Fruit fly (Drosophila melanogaster) whole organism, embryonic: ENCODE measurements around the gene CG2003.
A peak's percentile ranks its signal among the peaks of the same experiment; 100 is the strongest.

ENCODE experiments used
- ATbp ChIP-seq: fragments of 200-800 bp; sonication (Bioruptor generic); optimal IDR thresholded peaks from 2 replicates; lab custom pipeline; 2017; ENCODE audit warnings: missing biosample characterization, mild to moderate bottlenecking, missing genetic modification characterization, missing genetic modification reagents
- Bteb2 ChIP-seq: fragments of 200-800 bp; sonication (Bioruptor generic); optimal IDR thresholded peaks from 2 replicates; lab custom pipeline; 2016; ENCODE audit warnings: missing biosample characterization, missing genetic modification characterization
- CG11085 ChIP-seq: fragments of 200-800 bp; sonication (Bioruptor generic); IDR thresholded peaks from 2 replicates; pipeline ENCODE4 v1.3.6; 2022; ENCODE audit warnings: missing biosample characterization, missing genetic modification characterization
- CG11093 ChIP-seq: fragments of 200-800 bp; sonication (Bioruptor generic); IDR thresholded peaks from 3 replicates; pipeline ENCODE4 v1.3.6; 2022; ENCODE audit warnings: missing biosample characterization, missing genetic modification characterization
- CG11695 ChIP-seq: fragments of 200-800 bp; sonication (Bioruptor generic); IDR thresholded peaks from 3 replicates; pipeline ENCODE4 v1.3.6; 2022; ENCODE audit warnings: missing biosample characterization, missing genetic modification characterization
- CG12071 ChIP-seq: fragments of 200-800 bp; sonication (Bioruptor generic); optimal IDR thresholded peaks from 3 replicates; lab custom pipeline; 2018; ENCODE audit warnings: missing biosample characterization, mild to moderate bottlenecking, missing genetic modification characterization
- CG15269 ChIP-seq: fragments of 200-800 bp; sonication (Bioruptor generic); optimal IDR thresholded peaks from 2 replicates; lab custom pipeline; 2018; ENCODE audit warnings: missing biosample characterization, mild to moderate bottlenecking, missing genetic modification characterization, moderate library complexity
- CG15514 ChIP-seq: fragments of 200-800 bp; sonication (Bioruptor generic); optimal IDR thresholded peaks from 3 replicates; lab custom pipeline; 2017; ENCODE audit warnings: missing biosample characterization, missing genetic modification characterization, mild to moderate bottlenecking, moderate library complexity, missing genetic modification reagents
- CG1603 ChIP-seq: fragments of 200-800 bp; sonication (Bioruptor generic); optimal IDR thresholded peaks from 2 replicates; lab custom pipeline; 2019; ENCODE audit warnings: missing biosample characterization, mild to moderate bottlenecking, missing genetic modification characterization, moderate library complexity
- CG1647 ChIP-seq: fragments of 200-800 bp; sonication (Bioruptor generic); optimal IDR thresholded peaks from 3 replicates; lab custom pipeline; 2016; ENCODE audit warnings: missing biosample characterization, missing genetic modification characterization
- CG16815 ChIP-seq: fragments of 200-800 bp; sonication (Bioruptor generic); optimal IDR thresholded peaks from 3 replicates; lab custom pipeline; 2017; ENCODE audit warnings: missing biosample characterization, mild to moderate bottlenecking, missing genetic modification characterization
- CG17186 ChIP-seq: fragments of 200-800 bp; sonication (Bioruptor generic); optimal IDR thresholded peaks from 3 replicates; lab custom pipeline; 2017; ENCODE audit warnings: missing biosample characterization, missing genetic modification reagents, missing genetic modification characterization
- CG17359 ChIP-seq: fragments of 200-800 bp; sonication (Bioruptor generic); optimal IDR thresholded peaks from 3 replicates; lab custom pipeline; 2018; ENCODE audit warnings: missing biosample characterization, mild to moderate bottlenecking, missing genetic modification characterization, moderate library complexity
- CG18476 ChIP-seq: fragments of 200-800 bp; sonication (Bioruptor generic); optimal IDR thresholded peaks from 2 replicates; lab custom pipeline; 2016; ENCODE audit warnings: missing biosample characterization, mild to moderate bottlenecking, missing genetic modification characterization
- CG18619 ChIP-seq: fragments of 200-800 bp; sonication (Bioruptor generic); optimal IDR thresholded peaks from 3 replicates; lab custom pipeline; 2017; ENCODE audit warnings: missing biosample characterization, mild to moderate bottlenecking, missing genetic modification characterization
- CG31224 ChIP-seq: fragments of 200-800 bp; sonication (Bioruptor generic); IDR thresholded peaks from 2 replicates; pipeline ENCODE4 v1.3.6; 2022; ENCODE audit warnings: missing biosample characterization, missing genetic modification characterization
- CG31388 ChIP-seq: fragments of 200-800 bp; sonication (Bioruptor generic); optimal IDR thresholded peaks from 2 replicates; lab custom pipeline; 2016; ENCODE audit warnings: missing biosample characterization, missing genetic modification characterization
- CG3995 ChIP-seq: fragments of 200-800 bp; sonication (Bioruptor generic); optimal IDR thresholded peaks from 3 replicates; lab custom pipeline; 2016; ENCODE audit warnings: missing biosample characterization, missing genetic modification characterization
- CG4617 ChIP-seq: fragments of 200-800 bp; sonication (Bioruptor generic); optimal IDR thresholded peaks from 3 replicates; lab custom pipeline; 2016; ENCODE audit warnings: missing biosample characterization, missing genetic modification characterization, borderline replicate concordance
- CG4707 ChIP-seq: fragments of 200-800 bp; sonication (Bioruptor generic); optimal IDR thresholded peaks from 2 replicates; lab custom pipeline; 2018; ENCODE audit warnings: missing biosample characterization, mild to moderate bottlenecking, missing genetic modification characterization, moderate library complexity
- CG4820 ChIP-seq: fragments of 200-800 bp; sonication (Bioruptor generic); optimal IDR thresholded peaks from 3 replicates; lab custom pipeline; 2016; ENCODE audit warnings: missing biosample characterization, missing genetic modification characterization
- CG8089 ChIP-seq: fragments of 200-800 bp; sonication (Bioruptor generic); optimal IDR thresholded peaks from 3 replicates; lab custom pipeline; 2016; ENCODE audit warnings: missing biosample characterization, missing genetic modification characterization
- CG8478 ChIP-seq: fragments of >200 bp; optimal IDR thresholded peaks from 2 replicates; lab custom pipeline; 2018
- Dp ChIP-seq: fragments of 200-800 bp; sonication (Bioruptor generic); optimal IDR thresholded peaks from 2 replicates; lab custom pipeline; 2018; ENCODE audit warnings: missing biosample characterization, mild to moderate bottlenecking, missing genetic modification characterization, moderate library complexity
- ERR ChIP-seq: fragments of 200-800 bp; sonication (Bioruptor generic); optimal IDR thresholded peaks from 2 replicates; lab custom pipeline; 2016; ENCODE audit warnings: missing biosample characterization, missing genetic modification characterization
- Fer3 ChIP-seq: fragments of 200-800 bp; sonication (Bioruptor generic); optimal IDR thresholded peaks from 2 replicates; lab custom pipeline; 2018; ENCODE audit warnings: missing biosample characterization, mild to moderate bottlenecking, missing genetic modification characterization, moderate library complexity
- Hr78 ChIP-seq, 2 experiments: fragments of 200-800 bp in 1 of 2; fragments of >200 bp in 1 of 2; sonication (Bioruptor generic) in 1 of 2; optimal IDR thresholded peaks; 2 replicates each; lab custom pipeline; 2017 to 2019; ENCODE audit warnings: missing biosample characterization in 2 of 2, missing genetic modification characterization in 2 of 2, mild to moderate bottlenecking in 1 of 2, moderate library complexity in 1 of 2
- Lpt ChIP-seq: fragments of >200 bp; optimal IDR thresholded peaks from 2 replicates; lab custom pipeline; 2018; ENCODE audit warnings: missing biosample characterization, missing genetic modification characterization
- MESR4 ChIP-seq: fragments of 200-800 bp; sonication (Bioruptor generic); optimal IDR thresholded peaks from 2 replicates; lab custom pipeline; 2018; ENCODE audit warnings: missing biosample characterization, mild to moderate bottlenecking, missing genetic modification characterization, moderate library complexity
- NK7.1 ChIP-seq: fragments of 200-800 bp; sonication (Bioruptor generic); optimal IDR thresholded peaks from 3 replicates; lab custom pipeline; 2016; ENCODE audit warnings: missing biosample characterization, missing genetic modification characterization
- Nf-YB ChIP-seq: fragments of 200-800 bp; sonication (Bioruptor generic); optimal IDR thresholded peaks from 3 replicates; lab custom pipeline; 2019; ENCODE audit warnings: missing biosample characterization, mild to moderate bottlenecking, missing genetic modification characterization, moderate library complexity
- NfI ChIP-seq: fragments of 200-800 bp; sonication (Bioruptor generic); optimal IDR thresholded peaks from 3 replicates; lab custom pipeline; 2018; ENCODE audit warnings: missing biosample characterization, mild to moderate bottlenecking, missing genetic modification characterization, moderate library complexity
- Optix ChIP-seq: fragments of 200-800 bp; sonication (Bioruptor generic); IDR thresholded peaks from 3 replicates; pipeline ENCODE4 v1.3.6; 2022; ENCODE audit warnings: missing biosample characterization, missing genetic modification characterization
- Scr ChIP-seq: fragments of 200-800 bp; sonication (Bioruptor generic); IDR thresholded peaks from 2 replicates; pipeline ENCODE4 v1.3.6; 2022; ENCODE audit warnings: missing biosample characterization, missing genetic modification characterization; ENCODE audit not compliant: partially characterized antibody
- bab2 ChIP-seq: fragments of 200-800 bp; sonication (Bioruptor generic); optimal IDR thresholded peaks from 2 replicates; lab custom pipeline; 2016; ENCODE audit warnings: missing biosample characterization, missing genetic modification characterization
- bigmax ChIP-seq: fragments of 200-800 bp; sonication (Bioruptor generic); optimal IDR thresholded peaks from 2 replicates; lab custom pipeline; 2018; ENCODE audit warnings: missing biosample characterization, mild to moderate bottlenecking, missing genetic modification characterization
- caup ChIP-seq: fragments of 200-800 bp; sonication (Bioruptor generic); optimal IDR thresholded peaks from 3 replicates; lab custom pipeline; 2017; ENCODE audit warnings: missing biosample characterization, mild to moderate bottlenecking, missing genetic modification characterization, moderate library complexity; ENCODE audit not compliant: severe bottlenecking
- fd96Cb ChIP-seq: fragments of 200-800 bp; sonication (Bioruptor generic); optimal IDR thresholded peaks from 2 replicates; lab custom pipeline; 2018; ENCODE audit warnings: missing biosample characterization, mild to moderate bottlenecking, missing genetic modification characterization, moderate library complexity
- gro ChIP-seq: fragments of 200-800 bp; sonication (Bioruptor generic); optimal IDR thresholded peaks from 2 replicates; lab custom pipeline; 2016; ENCODE audit warnings: missing biosample characterization, missing genetic modification characterization
- gt ChIP-seq: fragments of 200-800 bp; sonication (Bioruptor generic); IDR thresholded peaks from 2 replicates; pipeline ENCODE4 v1.3.6; 2022; ENCODE audit warnings: missing biosample characterization, missing genetic modification characterization
- ham ChIP-seq: fragments of 200-800 bp; sonication (Bioruptor generic); IDR thresholded peaks from 2 replicates; pipeline ENCODE4 v1.3.6; 2022; ENCODE audit warnings: missing biosample characterization, missing genetic modification characterization
- jigr1 ChIP-seq: fragments of 200-800 bp; sonication (Bioruptor generic); IDR thresholded peaks from 3 replicates; pipeline ENCODE4 v1.3.6; 2022; ENCODE audit warnings: missing biosample characterization, missing genetic modification characterization
- odd ChIP-seq: fragments of 200-800 bp; sonication (Bioruptor generic); optimal IDR thresholded peaks from 2 replicates; lab custom pipeline; 2017; ENCODE audit warnings: missing biosample characterization, mild to moderate bottlenecking, missing genetic modification characterization
- ranshi ChIP-seq: fragments of 200-800 bp; sonication (Bioruptor generic); IDR thresholded peaks from 2 replicates; pipeline ENCODE4 v1.3.6; 2022; ENCODE audit warnings: missing biosample characterization, missing genetic modification characterization
- row ChIP-seq: fragments of 200-800 bp; sonication (Bioruptor generic); IDR thresholded peaks from 3 replicates; pipeline ENCODE4 v1.3.6; 2022; ENCODE audit warnings: missing biosample characterization, missing genetic modification characterization
- slbo ChIP-seq: fragments of 200-800 bp; sonication (Bioruptor generic); IDR thresholded peaks from 2 replicates; pipeline ENCODE4 v1.3.6; 2022; ENCODE audit warnings: missing biosample characterization, missing genetic modification characterization
- stc ChIP-seq: fragments of 200-800 bp; sonication (Bioruptor generic); IDR thresholded peaks from 2 replicates; pipeline ENCODE4 v1.3.6; 2022; ENCODE audit warnings: missing biosample characterization, missing genetic modification characterization
- stwl ChIP-seq: fragments of 200-800 bp; sonication (Bioruptor generic); optimal IDR thresholded peaks from 3 replicates; lab custom pipeline; 2018; ENCODE audit warnings: missing biosample characterization, mild to moderate bottlenecking, missing genetic modification characterization, moderate library complexity
- sug ChIP-seq: fragments of 200-800 bp; optimal IDR thresholded peaks from 2 replicates; lab custom pipeline; 2019; ENCODE audit warnings: missing biosample characterization, mild to moderate bottlenecking, missing genetic modification characterization, moderate library complexity
- tup ChIP-seq: fragments of 200-800 bp; sonication (Bioruptor generic); optimal IDR thresholded peaks from 2 replicates; lab custom pipeline; 2016; ENCODE audit warnings: missing biosample characterization, mild to moderate bottlenecking, missing genetic modification characterization, moderate library complexity
- vvl ChIP-seq: fragments of 200-800 bp; sonication (Bioruptor generic); IDR thresholded peaks from 2 replicates; pipeline ENCODE4 v1.3.6; 2022; ENCODE audit warnings: missing biosample characterization, missing genetic modification characterization

CG2003 gene

dm6 chr3R:31941580-31941979, 36.3 kb upstream of the CG2003 start (continued):
- TF ChIP-seq ATbp (GFP tag; lab: Kevin White, UChicago) (peak; percentile 53), bab2 (GFP tag; lab: Kevin White, UChicago) (peak; percentile 38), ERR (GFP tag; lab: Kevin White, UChicago) (no peak), MESR4 (GFP tag; lab: Kevin White, UChicago) (no peak), CG18619 (GFP tag; lab: Kevin White, UChicago) (no peak), ham (GFP tag; lab: Robert Waterston, UW) (no peak), tup (no peak), sug (tag; lab: Kevin White, UChicago) (peak; percentile 44), odd (GFP tag; lab: Kevin White, UChicago) (peak; percentile 51), ranshi (peak; percentile 57), Hr78 (GFP tag; optimal IDR thresholded peaks at IDR 0.05; lab: Kevin White, UChicago) (peak in 1 of 2 experiments; percentile 47), caup (no peak), CG31388 (GFP tag; lab: Kevin White, UChicago) (no peak), CG4707 (peak; percentile 34), CG1603 (tag; lab: Kevin White, UChicago) (peak; percentile 46), CG8089 (GFP tag; lab: Kevin White, UChicago) (no peak), CG31224 (no peak), stc (peak; percentile 86), Optix (no peak), jigr1 (GFP tag; lab: Robert Waterston, UW) (no peak), row (GFP tag; lab: Robert Waterston, UW) (peak; percentile 67), Bteb2 (GFP tag; lab: Kevin White, UChicago) (peak; percentile 14), CG15269 (tag; lab: Kevin White, UChicago) (peak; percentile 79), gro (GFP tag; lab: Kevin White, UChicago) (no peak), bigmax (GFP tag; lab: Kevin White, UChicago) (no peak), CG4617 (no peak), NfI (GFP tag; lab: Kevin White, UChicago) (peak; percentile 52), stwl (tag; lab: Kevin White, UChicago) (no peak), Nf-YB (peak; percentile 49), CG16815 (GFP tag; lab: Kevin White, UChicago) (no peak), CG1647 (GFP tag; lab: Kevin White, UChicago) (peak; percentile 7), CG11085 (GFP tag; lab: Robert Waterston, UW) (0 out of 2 replicates have a peak, but pooled peaks have one; percentile 22), CG3995 (GFP tag; lab: Kevin White, UChicago) (no peak), CG4820 (GFP tag; lab: Kevin White, UChicago) (peak; percentile 49), CG11093 (GFP tag; lab: Robert Waterston, UW) (peak; percentile 70; the same call in 2 of the 3 replicates), Dp (no peak), CG17359 (peak; percentile 88), Lpt (GFP tag; lab: Kevin White, UChicago) (no peak), CG12071 (GFP tag; lab: Kevin White, UChicago) (peak; percentile 27), slbo (GFP tag; lab: Robert Waterston, UW) (0 out of 2 replicates have a peak, but pooled peaks have one; percentile 30), fd96Cb (tag; lab: Kevin White, UChicago) (peak; percentile 66), Fer3 (tag; lab: Kevin White, UChicago) (peak; percentile 41), CG8478 (lab: Kevin White, UChicago) (no peak), gt (GFP tag; lab: Robert Waterston, UW) (peak; percentile 33; the same call in 1 of the 2 replicates), CG15514 (GFP tag; lab: Kevin White, UChicago) (peak; percentile 20), vvl (GFP tag; lab: Robert Waterston, UW) (peak; percentile 86), CG18476 (peak; percentile 44), Scr (no peak), CG11695 (peak; percentile 57; the same call in 2 of the 3 replicates), NK7.1 (GFP tag; lab: Kevin White, UChicago) (no peak), CG17186 (no peak)
